Worm (Caenorhabditis elegans): ENCODE measurements around the gene vglu-2.

DNA sequence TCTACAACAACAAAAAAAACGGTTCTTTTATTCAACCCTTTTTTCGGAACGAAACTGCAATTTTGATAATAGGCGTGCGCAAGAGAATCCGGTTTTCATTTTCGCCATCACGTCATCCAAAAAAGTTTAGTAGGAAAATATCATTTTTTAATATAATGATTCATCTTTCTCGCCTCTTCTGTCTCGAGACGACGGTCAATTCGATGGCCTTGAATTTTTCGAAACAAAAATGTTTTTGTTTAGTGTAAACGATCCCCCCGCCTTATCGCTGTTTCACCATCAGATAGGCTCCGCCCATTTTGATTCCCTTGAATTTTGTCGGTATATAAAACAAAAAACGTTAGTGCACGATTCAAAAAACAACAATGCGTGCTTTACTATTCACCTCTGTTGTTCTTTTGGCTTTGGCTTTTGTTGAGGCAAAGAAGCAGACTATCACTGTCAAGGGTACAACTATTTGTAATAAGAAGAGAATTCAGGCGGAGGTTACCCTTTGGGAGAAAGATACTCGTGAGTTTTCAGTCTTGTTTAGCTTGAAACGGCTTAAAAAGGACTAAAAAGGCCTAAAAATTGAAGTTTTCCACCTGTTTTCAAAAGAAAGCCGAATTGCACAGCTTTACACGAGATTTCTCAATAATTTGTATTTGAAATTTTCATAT lies 42.7 kb downstream of the vglu-2 start, which contains the start of gene ttr-15:
- no peak for TF ChIP-seq cog-1 (tag; optimal IDR thresholded peaks at IDR 0.05)
- no peak for TF ChIP-seq med-1 (GFP tag; optimal IDR thresholded peaks at IDR 0.05; ENCODE audit: insufficient read depth)
- no peak for TF ChIP-seq klf-2 (GFP tag; conservative IDR thresholded peaks at IDR 0.05)
- no peak for TF ChIP-seq ztf-29 (GFP tag; IDR thresholded peaks at IDR 0.05)
- TF ChIP-seq flt-1 (GFP tag; IDR thresholded peaks at IDR 0.05), result no peak
- no peak for TF ChIP-seq ztf-23 (GFP tag; IDR thresholded peaks at IDR 0.05)
- no peak for TF ChIP-seq ref-1 (GFP tag; conservative IDR thresholded peaks at IDR 0.05)
- no peak for TF ChIP-seq T22C8.4 (GFP tag; IDR thresholded peaks at IDR 0.05)

All from whole organism, midembryonic.